Worm (Caenorhabditis elegans) whole organism, dauer: Measurements from ENCODE around the gene F55A11.7.

Experiments used
- unc-62 ChIP-seq: sonication (generic microtip); optimal IDR thresholded peaks from 2 replicates; lab custom pipeline; 2017; ENCODE audit warnings: missing biosample characterization, missing genetic modification reagents, missing genetic modification characterization

Gene F55A11.7

DNA sequence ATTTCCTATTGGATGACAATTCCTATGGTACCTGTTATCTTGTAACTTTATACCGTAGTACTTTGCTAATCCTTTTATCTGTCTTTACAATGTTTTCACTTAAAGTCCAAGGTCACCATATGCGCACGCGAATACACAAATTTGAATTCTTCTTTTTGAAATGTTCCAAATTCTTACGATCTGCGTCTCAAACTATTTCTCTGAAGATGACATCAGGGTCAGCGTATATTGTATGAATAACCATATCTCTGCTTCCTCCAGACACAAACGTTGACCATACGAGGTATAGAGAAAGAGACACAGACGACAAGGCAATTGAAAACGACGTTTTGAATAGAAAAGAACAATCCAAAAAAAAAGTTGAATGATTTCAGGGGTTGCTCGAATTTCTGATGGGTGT, 13.3 kb downstream of the F55A11.7 start:
- no peak for TF ChIP-seq unc-62 (GFP tag; lab: Kevin White, UChicago)

DNA sequence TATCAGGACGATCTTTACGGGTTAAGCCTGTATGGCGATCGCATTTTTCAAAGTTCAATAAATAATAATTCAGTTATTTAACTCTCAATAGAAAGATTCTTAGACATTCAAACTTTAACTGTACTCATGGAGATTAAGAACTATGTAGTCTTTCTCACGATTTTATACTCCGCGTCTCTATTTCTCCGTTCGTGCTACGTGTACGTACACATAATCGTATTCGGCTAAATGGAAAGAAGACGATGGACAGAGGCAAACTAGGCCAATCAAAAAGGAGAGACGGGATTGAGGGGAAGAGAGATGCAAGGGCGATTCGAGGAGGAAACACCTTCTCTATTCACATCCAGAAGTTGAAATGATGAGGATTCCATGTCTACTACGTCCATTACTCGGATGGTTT, 13.8 kb downstream of the F55A11.7 start, which contains the start of gene bus-18:
bus-18 (plus strand) TSS at position 301 of the 400 bp plus-strand sequence.
- TF ChIP-seq unc-62 (GFP tag; lab: Kevin White, UChicago) = no peak

DNA sequence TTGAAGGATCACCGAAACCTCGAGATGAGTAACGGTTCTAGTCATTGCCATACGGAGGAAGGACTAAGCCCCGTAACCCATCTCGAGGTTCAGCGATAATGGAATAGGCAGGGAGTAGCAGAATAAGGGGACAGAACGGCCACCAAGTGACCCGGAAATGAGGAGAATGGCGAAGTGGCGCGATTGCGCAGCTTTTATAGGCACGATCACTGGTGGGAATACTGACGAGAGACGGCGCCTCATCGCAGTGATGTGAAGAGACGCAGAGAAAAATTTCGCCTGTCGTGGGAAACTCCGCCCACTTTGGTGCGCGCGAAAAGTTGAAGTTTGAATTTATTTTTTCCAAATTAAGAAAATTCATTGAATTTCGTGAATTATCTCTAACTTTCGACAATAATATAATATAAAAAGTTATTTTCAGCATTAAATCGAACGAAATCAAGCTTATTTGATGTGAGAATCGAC, 17.2 kb downstream of the F55A11.7 start, which contains the start of gene F55A11.4:
F55A11.4 (plus strand) TSS at position 415 of the 465 bp plus-strand sequence.
- no peak for TF ChIP-seq unc-62 (GFP tag; lab: Kevin White, UChicago)

DNA sequence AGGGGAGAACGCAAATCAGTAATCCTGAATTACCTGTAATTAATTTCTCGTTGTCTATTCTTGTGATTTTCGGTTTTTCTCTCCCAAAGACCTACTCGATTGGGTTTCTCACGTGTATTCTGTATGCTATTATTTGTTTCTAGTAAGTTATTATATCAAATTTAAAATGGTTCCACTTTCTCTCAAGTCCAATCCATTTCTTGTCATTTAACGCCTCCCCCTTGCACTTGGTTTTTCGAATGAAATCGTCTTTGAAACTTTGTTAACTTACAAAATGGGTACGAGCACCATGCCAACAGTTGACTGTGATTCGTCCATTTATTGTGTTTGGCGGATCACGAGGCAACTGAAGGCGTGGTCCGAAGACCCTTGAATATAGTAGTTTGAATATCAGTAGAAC, 17.6 kb downstream of the F55A11.7 start:
- no peak for TF ChIP-seq unc-62 (GFP tag; lab: Kevin White, UChicago)

DNA sequence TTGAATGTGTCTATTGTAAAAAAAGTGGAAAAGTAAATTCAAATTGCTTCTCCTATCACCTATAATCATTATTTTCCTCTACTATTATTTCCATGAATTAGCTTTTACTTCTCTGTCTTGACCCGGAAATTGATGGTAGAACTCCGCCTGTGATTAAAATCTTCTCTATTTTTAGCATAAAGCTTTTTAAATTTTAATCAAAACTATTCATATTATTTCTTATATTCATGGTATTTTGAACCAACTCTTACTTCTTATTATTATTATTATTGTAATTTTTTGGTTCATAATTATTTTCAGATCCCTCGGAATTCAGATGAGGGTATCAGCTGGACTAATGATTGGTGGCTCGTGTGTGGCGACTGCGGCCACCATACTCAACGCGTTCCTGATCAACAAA, 20.2 kb downstream of the F55A11.7 start, which contains the start of gene sel-11:
sel-11 (plus strand) TSS at position 301 of the 400 bp plus-strand sequence.
- TF ChIP-seq unc-62 (GFP tag; lab: Kevin White, UChicago) = no peak

DNA sequence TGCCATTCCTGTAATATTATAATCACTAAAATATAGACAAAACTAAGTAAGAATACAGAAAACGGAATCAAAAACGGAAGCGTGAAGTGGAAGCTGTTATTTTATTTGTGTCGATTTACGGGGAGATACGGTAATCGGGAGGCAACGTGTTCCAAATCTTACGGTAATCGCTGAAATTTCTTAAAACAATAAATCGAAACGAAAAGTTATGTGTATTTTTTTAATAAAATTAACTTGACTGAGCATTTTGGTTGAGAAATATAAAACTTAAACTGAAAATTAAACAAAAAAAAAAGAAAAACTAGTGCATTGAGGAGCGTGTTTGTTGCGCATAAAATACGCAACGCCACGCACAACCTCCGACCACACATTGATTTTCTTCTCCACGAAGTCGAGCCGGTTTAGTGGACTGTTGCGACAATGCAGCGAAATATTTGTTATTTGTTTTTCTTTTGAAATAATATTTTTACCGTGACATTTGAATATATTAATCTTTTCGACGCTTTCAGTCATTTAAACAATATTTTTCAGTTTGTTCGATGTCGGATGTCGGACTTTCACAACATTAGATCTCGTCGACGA, 22.8 kb downstream of the F55A11.7 start, which contains the start of the genes F55A11.1 and syx-5:
F55A11.1 (minus strand) TSS at position 13 of the 582 bp plus-strand sequence.
syx-5 (plus strand) TSS at position 532 of the 582 bp plus-strand sequence.
- TF ChIP-seq unc-62 (GFP tag; lab: Kevin White, UChicago) = no peak

DNA sequence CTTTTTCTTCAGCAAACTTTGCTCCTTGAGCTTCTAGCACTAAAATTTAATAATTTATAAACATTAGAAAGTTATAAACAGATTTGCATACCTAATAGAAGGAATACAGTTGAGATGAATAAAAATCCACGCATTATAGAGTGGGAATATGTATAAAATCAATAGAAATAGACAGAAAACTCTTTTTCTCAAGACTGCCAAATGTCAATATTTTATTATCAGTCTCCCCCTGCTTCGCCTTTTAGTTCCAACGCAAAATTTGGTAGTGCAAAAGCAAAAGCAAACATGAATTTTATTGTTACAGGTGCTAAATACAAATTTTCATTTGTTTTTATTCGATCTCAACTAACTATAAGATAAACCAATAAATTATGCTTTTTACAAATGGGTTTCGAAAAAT, 24.4 kb downstream of the F55A11.7 start, which contains the start of gene T04F3.4:
T04F3.4 (minus strand) TSS at position 187 of the 400 bp plus-strand sequence.
- no peak for TF ChIP-seq unc-62 (GFP tag; lab: Kevin White, UChicago)

DNA sequence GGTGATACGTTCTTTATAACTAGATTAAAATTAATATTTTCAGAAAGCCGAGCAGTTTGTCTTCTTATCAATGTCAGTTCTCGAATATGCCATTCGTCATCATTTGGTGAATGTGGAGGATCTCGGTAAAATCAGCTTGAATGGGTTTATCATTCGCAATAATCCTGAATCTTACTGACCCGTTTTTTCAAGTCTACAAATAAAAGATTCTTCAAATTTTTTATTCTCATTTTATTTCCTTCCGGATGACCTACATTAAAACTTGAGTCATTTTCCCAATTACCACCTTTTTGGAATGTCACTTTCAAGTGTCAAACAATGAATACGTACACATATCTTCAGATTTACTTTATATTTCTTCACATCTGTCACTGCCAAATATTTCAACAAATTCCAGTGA, 26.9 kb downstream of the F55A11.7 start, which contains the start of gene T04F3.5:
T04F3.5 (plus strand) TSS at position 301 of the 400 bp plus-strand sequence.
- no peak for TF ChIP-seq unc-62 (GFP tag; lab: Kevin White, UChicago)

DNA sequence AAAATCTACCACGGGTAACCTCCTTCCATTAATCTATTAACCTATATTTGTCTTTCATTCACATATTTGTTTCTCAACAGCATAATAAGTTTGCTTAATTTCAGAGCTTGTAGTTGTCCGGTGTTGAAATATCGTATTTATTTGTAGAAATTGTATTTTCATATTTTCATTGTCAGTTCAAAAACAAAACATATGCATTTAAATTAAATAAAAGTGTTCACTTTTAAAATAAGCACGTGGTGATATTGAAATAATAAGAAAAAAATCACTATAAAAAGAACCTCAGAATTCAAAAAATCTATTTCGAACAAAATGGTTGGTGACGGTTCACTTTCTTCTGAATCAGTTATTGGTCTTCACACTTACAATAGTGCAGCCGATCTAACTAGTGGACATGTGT, 28.6 kb downstream of the F55A11.7 start, which contains the start of gene T04F3.3:
T04F3.3 (plus strand) TSS at position 301 of the 400 bp plus-strand sequence.
- no peak for TF ChIP-seq unc-62 (GFP tag; lab: Kevin White, UChicago)

DNA sequence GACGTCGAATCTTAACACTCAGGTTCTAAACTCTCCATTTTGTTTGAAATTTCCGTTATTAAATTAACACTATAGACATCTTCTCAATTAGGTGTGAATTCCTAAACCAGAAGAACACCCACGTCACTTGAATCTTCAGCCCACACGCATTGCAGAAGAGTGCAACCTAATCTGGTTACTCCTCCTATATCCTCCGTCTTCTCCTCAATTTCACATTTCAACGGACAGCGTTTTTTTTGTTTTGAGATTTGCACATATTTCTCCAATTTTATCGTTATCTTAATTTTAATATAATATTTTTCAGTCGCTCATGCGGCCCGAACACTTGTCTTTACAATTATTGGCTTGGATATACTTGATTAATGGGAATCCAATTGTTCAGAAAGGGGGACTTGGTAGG, 29.9 kb downstream of the F55A11.7 start, which contains the start of gene smoc-1:
smoc-1 (plus strand) TSS at position 301 of the 400 bp plus-strand sequence.
- no peak for TF ChIP-seq unc-62 (GFP tag; lab: Kevin White, UChicago)

DNA sequence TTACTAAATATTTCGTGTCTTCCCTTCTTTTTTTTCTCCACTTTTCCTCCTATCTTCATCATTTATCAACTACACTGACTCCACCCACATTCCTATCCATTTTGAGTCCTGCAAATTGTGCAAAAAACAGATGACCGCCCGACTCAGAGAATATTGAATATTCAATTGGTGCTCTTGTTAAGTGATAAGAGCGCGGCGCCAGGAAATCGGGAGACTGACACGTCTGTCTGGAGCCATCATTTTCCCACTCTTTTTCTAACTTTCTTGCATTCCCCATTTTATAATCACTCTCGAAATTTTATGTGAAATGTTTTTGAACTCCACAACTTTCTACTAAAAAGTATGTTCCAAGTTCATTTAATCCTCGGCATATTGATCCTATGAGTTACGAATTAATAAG, 31.4 kb downstream of the F55A11.7 start:
- TF ChIP-seq unc-62 (GFP tag; lab: Kevin White, UChicago) = no peak

DNA sequence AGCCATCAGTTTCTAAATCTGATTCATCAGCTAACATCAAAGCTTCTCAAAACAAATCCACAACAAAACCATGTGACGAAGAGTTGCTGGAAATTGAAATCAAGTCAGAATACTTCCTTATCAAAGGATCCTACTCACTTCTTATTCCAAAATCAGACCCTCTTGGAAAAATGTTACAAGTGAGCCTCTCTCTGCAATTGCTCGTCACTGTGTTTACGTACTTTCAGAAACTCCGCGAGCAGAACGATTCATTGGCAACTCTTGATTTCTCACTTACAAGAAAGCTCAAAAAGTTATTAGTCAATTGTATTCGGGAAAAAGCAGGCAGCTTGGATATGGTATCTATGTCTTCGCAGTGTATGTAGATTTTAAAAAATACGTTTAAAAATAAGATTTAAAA, 35.8 kb downstream of the F55A11.7 start:
- TF ChIP-seq unc-62 (GFP tag; lab: Kevin White, UChicago) = no peak

DNA sequence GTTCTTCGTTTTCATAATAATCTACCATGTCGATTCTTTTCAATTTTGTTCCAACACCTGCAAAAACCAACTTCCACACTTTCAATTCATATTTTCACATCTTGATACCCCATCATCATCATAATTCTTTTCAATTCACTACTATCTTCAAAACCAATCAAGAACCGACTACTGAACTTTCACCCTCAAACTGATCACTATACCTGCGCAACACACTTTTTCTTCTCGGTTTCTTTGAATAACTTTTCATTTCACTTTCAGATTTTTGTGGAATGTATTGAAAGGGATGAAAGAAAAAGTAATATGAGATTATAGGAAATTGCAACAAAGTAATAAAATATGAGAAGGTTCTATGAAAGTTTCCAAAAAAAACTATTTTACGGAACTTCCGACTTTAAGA, 46.2 kb downstream of the F55A11.7 start:
- TF ChIP-seq unc-62 (GFP tag; lab: Kevin White, UChicago) = no peak

DNA sequence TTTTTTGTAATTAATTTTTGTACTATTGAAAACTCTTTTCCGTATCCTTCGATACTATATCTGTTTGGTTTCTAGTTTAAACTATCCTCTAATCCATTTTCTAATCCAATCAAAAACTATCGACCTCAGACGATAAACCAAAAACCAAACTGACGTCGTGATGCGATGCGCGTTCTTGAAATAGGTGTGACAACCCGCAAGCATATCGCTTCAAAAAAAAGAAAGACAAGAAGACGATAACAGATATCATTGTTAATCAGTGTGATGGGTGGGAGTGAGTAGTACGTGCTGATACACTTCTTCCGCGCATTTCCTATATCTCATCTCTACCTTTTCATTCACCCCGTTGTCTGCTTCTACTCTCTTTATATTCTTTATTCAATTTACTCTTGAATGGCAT, 47.4 kb downstream of the F55A11.7 start, which contains the start of gene T04F3.1:
T04F3.1 (plus strand) TSS at position 246 of the 400 bp plus-strand sequence.
- TF ChIP-seq unc-62 (GFP tag; lab: Kevin White, UChicago) = no peak

DNA sequence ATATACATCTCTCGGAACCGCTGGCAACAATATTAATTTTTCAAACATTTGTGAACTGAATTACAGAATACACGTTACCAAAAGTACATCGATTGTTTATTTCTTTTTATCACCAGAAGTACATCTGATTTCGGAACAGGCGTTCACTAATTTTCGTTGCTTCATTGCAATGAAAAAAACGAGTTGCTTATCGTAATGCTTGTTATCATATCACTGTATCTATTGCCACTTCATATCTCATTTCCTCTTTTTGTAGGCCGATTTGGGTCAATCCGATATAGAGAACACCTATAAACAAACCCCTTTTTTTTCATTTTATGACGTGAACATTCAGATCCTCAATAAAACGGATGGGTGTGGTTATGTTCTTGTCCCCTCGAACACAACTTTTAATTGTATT, 49.9 kb downstream of the F55A11.7 start:
- TF ChIP-seq unc-62 (GFP tag; lab: Kevin White, UChicago) = no peak

DNA sequence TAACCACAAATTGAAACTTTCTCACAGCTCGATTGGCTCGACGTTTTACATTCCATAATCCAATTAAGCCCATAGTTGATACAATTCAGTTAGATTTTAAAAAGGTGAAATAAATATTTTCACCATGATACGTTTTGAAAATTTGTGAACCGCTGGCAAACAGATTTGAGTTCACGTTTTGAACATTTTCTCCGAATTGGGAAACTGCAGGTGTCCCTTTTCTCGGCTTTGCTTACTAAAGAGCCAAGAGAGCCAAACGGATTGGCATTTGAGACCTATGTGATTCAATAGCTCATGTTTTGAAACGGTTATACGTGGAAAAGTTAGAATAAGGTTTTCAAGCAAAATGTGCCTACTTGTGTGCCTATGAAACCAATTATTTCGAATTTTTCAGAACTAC, 50.3 kb downstream of the F55A11.7 start, which contains the start of gene spe-42:
spe-42 (minus strand) TSS at position 101 of the 400 bp plus-strand sequence.
- no peak for TF ChIP-seq unc-62 (GFP tag; lab: Kevin White, UChicago)
